Fruit fly (Drosophila melanogaster): Measurements from ENCODE around the gene CG34450.
A peak's percentile ranks its signal among the peaks of the same experiment; 100 is the strongest.

The CG34450 gene

DNA sequence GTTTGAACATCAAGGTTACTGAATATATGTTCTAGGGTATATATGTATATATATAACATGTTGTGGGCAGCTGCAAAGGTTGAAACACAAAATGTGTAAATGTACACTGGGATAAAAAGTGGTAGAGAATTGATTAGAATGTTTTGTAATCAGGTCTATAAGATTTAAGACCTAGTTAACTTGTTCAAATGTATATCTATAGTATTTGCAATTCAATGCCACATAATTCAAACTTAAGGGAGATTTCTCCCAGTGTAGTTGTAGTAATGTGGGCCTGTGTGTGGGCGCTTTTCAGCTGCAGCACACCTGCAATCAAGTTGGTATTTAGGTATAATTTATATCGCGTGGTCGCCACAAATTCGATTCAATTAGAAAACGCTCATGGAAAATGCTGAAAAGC is 18.9 kb upstream of the CG34450 start (continued):
- TF ChIP-seq Smox (GFP tag; optimal IDR thresholded peaks at IDR 0.05) = no peak
- TF ChIP-seq fd85E (GFP tag; optimal IDR thresholded peaks at IDR 0.05) = no peak
- peak; percentile 18 for TF ChIP-seq pdm3 (GFP tag; optimal IDR thresholded peaks at IDR 0.05)
- TF ChIP-seq Hr38 (GFP tag; optimal IDR thresholded peaks at IDR 0.05) = no peak
- no peak for TF ChIP-seq CG1621 (tag; optimal IDR thresholded peaks at IDR 0.05)
- peak; percentile 11 for TF ChIP-seq CG4318 (GFP tag; optimal IDR thresholded peaks at IDR 0.05)
- peak; percentile 19 for TF ChIP-seq achi (GFP tag; optimal IDR thresholded peaks at IDR 0.05)
- TF ChIP-seq dac (GFP tag; optimal IDR thresholded peaks at IDR 0.05) = no peak
- peak; percentile 59 for TF ChIP-seq CG15336 (GFP tag; IDR thresholded peaks at IDR 0.05)
- TF ChIP-seq CG11762 (GFP tag; optimal IDR thresholded peaks at IDR 0.05; ENCODE audit: insufficient read depth) = no peak
- TF ChIP-seq CG6276 (GFP tag; optimal IDR thresholded peaks at IDR 0.05) = peak; percentile 21
- no peak for TF ChIP-seq fd59A (GFP tag; optimal IDR thresholded peaks at IDR 0.05)
- peak; percentile 26 for TF ChIP-seq CG31627 (GFP tag; optimal IDR thresholded peaks at IDR 0.05)
- no peak for TF ChIP-seq salr (GFP tag; optimal IDR thresholded peaks at IDR 0.05)
- peak; percentile 48 for TF ChIP-seq CG11294 (GFP tag; IDR thresholded peaks at IDR 0.05)
- peak; percentile 53; the same call in 1 of the 3 replicates for TF ChIP-seq CG6163 (GFP tag; IDR thresholded peaks at IDR 0.05)
- TF ChIP-seq vri (GFP tag; optimal IDR thresholded peaks at IDR 0.05) = no peak
- TF ChIP-seq CG8319 (GFP tag; optimal IDR thresholded peaks at IDR 0.05) = no peak
- no peak for TF ChIP-seq ss (GFP tag; optimal IDR thresholded peaks at IDR 0.05)
- TF ChIP-seq lz (GFP tag; optimal IDR thresholded peaks at IDR 0.05) = peak; percentile 10
- no peak for TF ChIP-seq CG16779 (tag; optimal IDR thresholded peaks at IDR 0.05)
- TF ChIP-seq CG6808 (GFP tag; optimal IDR thresholded peaks at IDR 0.05) = no peak
- TF ChIP-seq topi (GFP tag; optimal IDR thresholded peaks at IDR 0.05) = peak; percentile 9
- peak; percentile 32 for TF ChIP-seq svp (GFP tag)
- TF ChIP-seq dsx (GFP tag; optimal IDR thresholded peaks at IDR 0.05; ENCODE audit: poor library complexity, severe bottlenecking) = no peak
- peak; percentile 6 for TF ChIP-seq net (GFP tag; optimal IDR thresholded peaks at IDR 0.05)
- TF ChIP-seq CG10631 (GFP tag; optimal IDR thresholded peaks at IDR 0.05) = peak; percentile 2
- TF ChIP-seq Sox15 (GFP tag; optimal IDR thresholded peaks at IDR 0.05) = no peak
- no peak for TF ChIP-seq Lpt (GFP tag; optimal IDR thresholded peaks at IDR 0.05)
- no peak for TF ChIP-seq fkh (GFP tag; optimal IDR thresholded peaks at IDR 0.05)
- no peak for TF ChIP-seq CG6792 (GFP tag; optimal IDR thresholded peaks at IDR 0.05)
- peak; percentile 56 for TF ChIP-seq CG8119 (GFP tag; IDR thresholded peaks at IDR 0.05)
- TF ChIP-seq Gug (GFP tag; IDR thresholded peaks at IDR 0.05) = no peak
- no peak for TF ChIP-seq Eip93F (GFP tag; optimal IDR thresholded peaks at IDR 0.05)
- TF ChIP-seq CG3032 (tag; optimal IDR thresholded peaks at IDR 0.05) = no peak
- peak; percentile 37 for TF ChIP-seq Hr39 (GFP tag; optimal IDR thresholded peaks at IDR 0.05)
- TF ChIP-seq CG8632 (GFP tag; optimal IDR thresholded peaks at IDR 0.05) = no peak
- TF ChIP-seq CG32006 (GFP tag; optimal IDR thresholded peaks at IDR 0.05) = peak; percentile 56
- no peak for TF ChIP-seq CG9139 (GFP tag; optimal IDR thresholded peaks at IDR 0.05)

dm6 chrX:9347767-9348166 is 17.5 kb upstream of the CG34450 start:
- TF ChIP-seq CG10669 (GFP tag; optimal IDR thresholded peaks at IDR 0.05) (no peak), CG7368 (GFP tag; optimal IDR thresholded peaks at IDR 0.05) (no peak), dac (GFP tag; optimal IDR thresholded peaks at IDR 0.05) (no peak), Met (GFP tag; optimal IDR thresholded peaks at IDR 0.05) (no peak), CG32006 (GFP tag; optimal IDR thresholded peaks at IDR 0.05) (peak; percentile 52), CG8119 (GFP tag; IDR thresholded peaks at IDR 0.05) (0 out of 3 replicates have a peak, but pooled peaks have one; percentile 35)

Data from whole organism, prepupa.